Fruit fly (Drosophila melanogaster) whole organism, adult: ENCODE results near the gene CG5421.

ENCODE experiments used
- CG11617 ChIP-seq: fragments of 200-800 bp; sonication (Bioruptor generic); optimal IDR thresholded peaks from 2 replicates; lab custom pipeline; 2017; ENCODE audit warnings: mild to moderate bottlenecking, missing biosample characterization, missing genetic modification reagents, missing genetic modification characterization
- CG12768 ChIP-seq: fragments of 200-800 bp; sonication (Bioruptor generic); optimal IDR thresholded peaks from 2 replicates; lab custom pipeline; 2017; ENCODE audit warnings: missing biosample characterization, missing genetic modification characterization, mild to moderate bottlenecking, moderate library complexity, missing genetic modification reagents
- CG14711 ChIP-seq: fragments of 200-800 bp; sonication (Bioruptor generic); optimal IDR thresholded peaks from 2 replicates; lab custom pipeline; 2018; ENCODE audit warnings: missing biosample characterization, mild to moderate bottlenecking, missing genetic modification characterization, moderate library complexity
- CG1620 ChIP-seq: fragments of 200-800 bp; sonication (Bioruptor generic); optimal IDR thresholded peaks from 2 replicates; lab custom pipeline; 2016; ENCODE audit warnings: missing biosample characterization, missing genetic modification characterization
- CG33017 ChIP-seq: fragments of 200-800 bp; sonication (Bioruptor generic); optimal IDR thresholded peaks from 2 replicates; lab custom pipeline; 2018; ENCODE audit warnings: missing biosample characterization, mild to moderate bottlenecking, missing genetic modification characterization, moderate library complexity
- CG5204 ChIP-seq: fragments of 200-800 bp; sonication (Bioruptor generic); optimal IDR thresholded peaks from 2 replicates; lab custom pipeline; 2016; ENCODE audit warnings: missing biosample characterization, missing genetic modification characterization
- CG7045 ChIP-seq: fragments of 200-800 bp; sonication (Bioruptor generic); optimal IDR thresholded peaks from 2 replicates; lab custom pipeline; 2017; ENCODE audit warnings: missing biosample characterization, mild to moderate bottlenecking, missing genetic modification characterization
- CG7101 ChIP-seq: fragments of 200-800 bp; sonication (Bioruptor generic); optimal IDR thresholded peaks from 2 replicates; lab custom pipeline; 2018; ENCODE audit warnings: missing biosample characterization, mild to moderate bottlenecking, missing genetic modification characterization, moderate library complexity
- Clk ChIP-seq: fragments of 200-800 bp; sonication (Bioruptor generic); optimal IDR thresholded peaks from 2 replicates; lab custom pipeline; 2017; ENCODE audit warnings: missing biosample characterization, missing genetic modification characterization
- Crg-1 ChIP-seq: fragments of 200-800 bp; sonication (Bioruptor generic); optimal IDR thresholded peaks from 2 replicates; lab custom pipeline; 2016; ENCODE audit warnings: missing biosample characterization, missing genetic modification characterization
- Hr96 ChIP-seq: fragments of 200-800 bp; sonication (Bioruptor generic); optimal IDR thresholded peaks from 2 replicates; lab custom pipeline; 2016; ENCODE audit warnings: missing biosample characterization, missing genetic modification characterization
- Mnt ChIP-seq: fragments of 200-800 bp; sonication (Bioruptor generic); optimal IDR thresholded peaks from 2 replicates; lab custom pipeline; 2016; ENCODE audit warnings: missing biosample characterization, mild to moderate bottlenecking, missing genetic modification characterization
- bab1 ChIP-seq: fragments of 200-800 bp; sonication (Bioruptor generic); optimal IDR thresholded peaks from 3 replicates; lab custom pipeline; 2019; ENCODE audit warnings: missing biosample characterization, mild to moderate bottlenecking, missing genetic modification characterization, moderate library complexity
- cic ChIP-seq: fragments of 200-800 bp; sonication (Bioruptor generic); optimal IDR thresholded peaks from 2 replicates; lab custom pipeline; 2017; ENCODE audit warnings: missing biosample characterization, mild to moderate bottlenecking, missing genetic modification characterization, moderate library complexity
- cnc ChIP-seq, 2 experiments: fragments of >200 bp; optimal IDR thresholded peaks; 2 replicates each; lab custom pipeline; 2017
- kay ChIP-seq: fragments of 200-800 bp; sonication (Bioruptor generic); peaks from one replicate; lab custom pipeline; 2016; ENCODE audit warnings: missing biosample characterization, missing genetic modification characterization, borderline replicate concordance
- ovo ChIP-seq: fragments of 200-800 bp; sonication (Bioruptor generic); optimal IDR thresholded peaks from 2 replicates; lab custom pipeline; 2016; ENCODE audit warnings: missing biosample characterization, missing genetic modification characterization
- pad ChIP-seq: fragments of 200-800 bp; sonication (Bioruptor generic); optimal IDR thresholded peaks from 3 replicates; lab custom pipeline; 2017; ENCODE audit warnings: missing biosample characterization, missing genetic modification characterization, mild to moderate bottlenecking, moderate library complexity, missing genetic modification reagents
- tj ChIP-seq: fragments of 200-800 bp; sonication (Bioruptor generic); optimal IDR thresholded peaks from 3 replicates; lab custom pipeline; 2017; ENCODE audit warnings: missing biosample characterization, mild to moderate bottlenecking, missing genetic modification characterization, moderate library complexity
- toe ChIP-seq: fragments of 200-800 bp; sonication (Bioruptor generic); optimal IDR thresholded peaks from 2 replicates; lab custom pipeline; 2016; ENCODE audit warnings: missing biosample characterization, missing genetic modification characterization

CG5421 gene

dm6 chr2L:12430792-12431191 lies 17.1 kb downstream of the CG5421 start, which contains the start of gene CG5435:
CG5435 (minus strand) TSS chr2L:12430892.
- no peak for TF ChIP-seq CG14711 (tag; lab: Kevin White, UChicago)
- no peak for TF ChIP-seq CG7101 (tag; lab: Kevin White, UChicago)
- TF ChIP-seq CG5204, result no peak
- TF ChIP-seq Mnt (GFP tag; lab: Kevin White, UChicago), result no peak
- no peak for TF ChIP-seq bab1 (GFP tag; lab: Kevin White, UChicago)
- TF ChIP-seq CG33017 (tag; lab: Kevin White, UChicago), result no peak
- no peak for TF ChIP-seq CG11617 (GFP tag; lab: Kevin White, UChicago)
- TF ChIP-seq pad (GFP tag; lab: Kevin White, UChicago), result no peak
- no peak for TF ChIP-seq CG12768 (GFP tag; lab: Kevin White, UChicago)

- no peak for TF ChIP-seq Hr96 (GFP tag; lab: Kevin White, UChicago)
- peak; percentile 55 for TF ChIP-seq tj
- TF ChIP-seq CG7101 (tag; lab: Kevin White, UChicago), result peak; percentile 89
- peak; percentile 50 for TF ChIP-seq bab1 (GFP tag; lab: Kevin White, UChicago)
- peak; percentile 83 for TF ChIP-seq CG14711 (tag; lab: Kevin White, UChicago)
- TF ChIP-seq pad (GFP tag; lab: Kevin White, UChicago), result peak; percentile 52
- no peak for TF ChIP-seq kay (GFP tag; lab: Kevin White, UChicago)
- no peak for TF ChIP-seq CG1620 (GFP tag; lab: Kevin White, UChicago)
- TF ChIP-seq cnc (optimal IDR thresholded peaks at IDR 0.05; lab: Kevin White, UChicago), result no peak
- no peak for TF ChIP-seq ovo (GFP tag; lab: Kevin White, UChicago)
- peak; percentile 29 for TF ChIP-seq Crg-1 (GFP tag; lab: Kevin White, UChicago)
- peak; percentile 46 for TF ChIP-seq cic (GFP tag; lab: Kevin White, UChicago)
- TF ChIP-seq CG12768 (GFP tag; lab: Kevin White, UChicago), result peak; percentile 74
- no peak for TF ChIP-seq Clk (GFP tag; lab: Kevin White, UChicago)
- peak; percentile 88 for TF ChIP-seq CG33017 (tag; lab: Kevin White, UChicago)
- peak; percentile 54 for TF ChIP-seq Mnt (GFP tag; lab: Kevin White, UChicago)
- no peak for TF ChIP-seq CG5204
- no peak for TF ChIP-seq toe (GFP tag; lab: Kevin White, UChicago)
- peak; percentile 70 for TF ChIP-seq CG7045 (GFP tag; lab: Kevin White, UChicago)
- peak; percentile 89 for TF ChIP-seq CG11617 (GFP tag; lab: Kevin White, UChicago)
Measured at dm6 chr2L:12427487-12428101, 20.3 kb downstream of the CG5421 start, which contains the start of the genes CG5446 and Trm1. CG5446 (minus strand) TSS chr2L:12427709. Trm1 (plus strand) TSS chr2L:12428028.

dm6 chr2L:12424555-12424954 lies 23.4 kb downstream of the CG5421 start, which contains the start of gene Fam92:
Fam92 (plus strand) TSS chr2L:12424904.
- TF ChIP-seq CG7045 (GFP tag; lab: Kevin White, UChicago) (no peak), kay (GFP tag; lab: Kevin White, UChicago) (no peak), ovo (GFP tag; lab: Kevin White, UChicago) (no peak), CG11617 (GFP tag; lab: Kevin White, UChicago) (no peak), CG12768 (GFP tag; lab: Kevin White, UChicago) (no peak), CG7101 (tag; lab: Kevin White, UChicago) (peak; percentile 54), bab1 (GFP tag; lab: Kevin White, UChicago) (peak; percentile 39), cic (GFP tag; lab: Kevin White, UChicago) (peak; percentile 37), cnc (optimal IDR thresholded peaks at IDR 0.05; lab: Kevin White, UChicago) (no peak), CG33017 (tag; lab: Kevin White, UChicago) (no peak), Clk (GFP tag; lab: Kevin White, UChicago) (no peak), Mnt (GFP tag; lab: Kevin White, UChicago) (peak; percentile 33), CG14711 (tag; lab: Kevin White, UChicago) (no peak), tj (no peak), CG1620 (GFP tag; lab: Kevin White, UChicago) (peak; percentile 37), Crg-1 (GFP tag; lab: Kevin White, UChicago) (peak; percentile 30), toe (GFP tag; lab: Kevin White, UChicago) (no peak), CG5204 (no peak), pad (GFP tag; lab: Kevin White, UChicago) (peak; percentile 16), Hr96 (GFP tag; lab: Kevin White, UChicago) (no peak)

dm6 chr2L:12423106-12423836 lies 24.7 kb downstream of the CG5421 start, which contains the start of gene vir-1:
vir-1 (minus strand) TSS chr2L:12423439.
- TF ChIP-seq Crg-1 (GFP tag; lab: Kevin White, UChicago) (no peak), pad (GFP tag; lab: Kevin White, UChicago) (no peak), bab1 (GFP tag; lab: Kevin White, UChicago) (no peak), Clk (GFP tag; lab: Kevin White, UChicago) (no peak), CG1620 (GFP tag; lab: Kevin White, UChicago) (no peak), CG7101 (tag; lab: Kevin White, UChicago) (no peak), Mnt (GFP tag; lab: Kevin White, UChicago) (no peak), CG12768 (GFP tag; lab: Kevin White, UChicago) (no peak), cic (GFP tag; lab: Kevin White, UChicago) (no peak), CG14711 (tag; lab: Kevin White, UChicago) (no peak), kay (GFP tag; lab: Kevin White, UChicago) (no peak), tj (no peak), CG5204 (no peak), CG7045 (GFP tag; lab: Kevin White, UChicago) (no peak), Hr96 (GFP tag; lab: Kevin White, UChicago) (no peak)
